Fruit fly (Drosophila melanogaster) whole organism, embryonic: ENCODE results near the gene Mybbp1A.

ENCODE experiments used
- CG10209 ChIP-seq: fragments of 200-800 bp; sonication (Bioruptor generic); optimal IDR thresholded peaks from 3 replicates; lab custom pipeline; 2017; ENCODE audit warnings: missing biosample characterization, mild to moderate bottlenecking, missing genetic modification characterization, missing genetic modification reagents
- CG10431 ChIP-seq: fragments of 200-800 bp; sonication (Bioruptor generic); optimal IDR thresholded peaks from 3 replicates; lab custom pipeline; 2018; ENCODE audit warnings: missing biosample characterization, mild to moderate bottlenecking, missing genetic modification characterization
- CG11085 ChIP-seq: fragments of 200-800 bp; sonication (Bioruptor generic); IDR thresholded peaks from 2 replicates; pipeline ENCODE4 v1.3.6; 2022; ENCODE audit warnings: missing biosample characterization, missing genetic modification characterization
- CG15011 ChIP-seq: fragments of 200-800 bp; sonication (Bioruptor generic); optimal IDR thresholded peaks from 3 replicates; lab custom pipeline; 2018; ENCODE audit warnings: missing biosample characterization, mild to moderate bottlenecking, missing genetic modification characterization
- CG15601 ChIP-seq: fragments of 200-800 bp; sonication (Bioruptor generic); optimal IDR thresholded peaks from 3 replicates; lab custom pipeline; 2019; ENCODE audit warnings: missing biosample characterization, mild to moderate bottlenecking, missing genetic modification characterization, moderate library complexity
- CG1603 ChIP-seq: fragments of 200-800 bp; sonication (Bioruptor generic); optimal IDR thresholded peaks from 2 replicates; lab custom pipeline; 2019; ENCODE audit warnings: missing biosample characterization, mild to moderate bottlenecking, missing genetic modification characterization, moderate library complexity
- CG2678 ChIP-seq: fragments of 200-800 bp; sonication (Bioruptor generic); optimal IDR thresholded peaks from 3 replicates; lab custom pipeline; 2019; ENCODE audit warnings: missing biosample characterization, mild to moderate bottlenecking, missing genetic modification characterization, moderate library complexity
- CG2712 ChIP-seq: fragments of 200-800 bp; optimal IDR thresholded peaks from 3 replicates; lab custom pipeline; 2019; ENCODE audit warnings: missing biosample characterization, mild to moderate bottlenecking, missing genetic modification characterization, moderate library complexity
- CG3726 ChIP-seq: fragments of 200-800 bp; sonication (Bioruptor generic); IDR thresholded peaks from 3 replicates; pipeline ENCODE4, ENCODE4 v1.3.6; 2022; ENCODE audit warnings: missing biosample characterization, missing genetic modification characterization
- CG4424 ChIP-seq: fragments of 200-800 bp; sonication (Bioruptor generic); optimal IDR thresholded peaks from 3 replicates; lab custom pipeline; 2016; ENCODE audit warnings: missing biosample characterization, missing genetic modification characterization
- CG4707 ChIP-seq: fragments of 200-800 bp; sonication (Bioruptor generic); optimal IDR thresholded peaks from 2 replicates; lab custom pipeline; 2018; ENCODE audit warnings: missing biosample characterization, mild to moderate bottlenecking, missing genetic modification characterization, moderate library complexity
- CG6683 ChIP-seq: fragments of 200-800 bp; sonication (Bioruptor generic); optimal IDR thresholded peaks from 2 replicates; lab custom pipeline; 2017; ENCODE audit warnings: missing biosample characterization, mild to moderate bottlenecking, missing genetic modification characterization, missing genetic modification reagents
- CG6689 ChIP-seq: fragments of 200-800 bp; sonication (Bioruptor generic); IDR thresholded peaks from 2 replicates; pipeline ENCODE4 v1.3.6; 2022; ENCODE audit warnings: missing biosample characterization, missing genetic modification characterization
- CG8281 ChIP-seq: fragments of 200-800 bp; sonication (Bioruptor generic); optimal IDR thresholded peaks from 2 replicates; lab custom pipeline; 2018; ENCODE audit warnings: missing biosample characterization, mild to moderate bottlenecking, missing genetic modification characterization, moderate library complexity
- CG8478 ChIP-seq: fragments of >200 bp; optimal IDR thresholded peaks from 2 replicates; lab custom pipeline; 2018
- CG9727 ChIP-seq: fragments of 200-800 bp; sonication (Bioruptor generic); optimal IDR thresholded peaks from 3 replicates; lab custom pipeline; 2017; ENCODE audit warnings: missing biosample characterization, mild to moderate bottlenecking, missing genetic modification characterization
- CrebB ChIP-seq: fragments of 200-800 bp; sonication (Bioruptor generic); optimal IDR thresholded peaks from 3 replicates; lab custom pipeline; 2018; ENCODE audit warnings: missing biosample characterization, mild to moderate bottlenecking, missing genetic modification characterization
- Drgx ChIP-seq: fragments of 200-800 bp; sonication (Bioruptor generic); IDR thresholded peaks from 2 replicates; pipeline ENCODE4 v1.3.6; 2022; ENCODE audit warnings: missing biosample characterization, missing genetic modification characterization
- E2f2 ChIP-seq: fragments of 200-800 bp; sonication (Bioruptor generic); IDR thresholded peaks from 2 replicates; pipeline ENCODE4 v1.3.6; 2022; ENCODE audit warnings: missing biosample characterization, missing genetic modification characterization
- H2.0 ChIP-seq: fragments of 200-800 bp; sonication (Bioruptor generic); IDR thresholded peaks from 2 replicates; pipeline ENCODE4 v1.3.6; 2022; ENCODE audit warnings: missing biosample characterization, missing genetic modification characterization
- HLHmδ ChIP-seq: fragments of 200-800 bp; sonication (Bioruptor generic); optimal IDR thresholded peaks from 2 replicates; lab custom pipeline; 2018; ENCODE audit warnings: missing biosample characterization, mild to moderate bottlenecking, missing genetic modification characterization, moderate library complexity
- Hmr ChIP-seq: fragments of 200-800 bp; sonication (Bioruptor generic); optimal IDR thresholded peaks from 3 replicates; lab custom pipeline; 2017; ENCODE audit warnings: mild to moderate bottlenecking, missing biosample characterization, missing genetic modification reagents, missing genetic modification characterization
- Hr39 ChIP-seq: fragments of >200 bp; optimal IDR thresholded peaks from 2 replicates; lab custom pipeline; 2017
- MESR4 ChIP-seq: fragments of 200-800 bp; sonication (Bioruptor generic); optimal IDR thresholded peaks from 2 replicates; lab custom pipeline; 2018; ENCODE audit warnings: missing biosample characterization, mild to moderate bottlenecking, missing genetic modification characterization, moderate library complexity
- Meics ChIP-seq: fragments of 200-800 bp; sonication (Bioruptor generic); optimal IDR thresholded peaks from 2 replicates; lab custom pipeline; 2017; ENCODE audit warnings: missing biosample characterization, mild to moderate bottlenecking, missing genetic modification characterization
- Nf-YB ChIP-seq: fragments of 200-800 bp; sonication (Bioruptor generic); optimal IDR thresholded peaks from 3 replicates; lab custom pipeline; 2019; ENCODE audit warnings: missing biosample characterization, mild to moderate bottlenecking, missing genetic modification characterization, moderate library complexity
- PHDP ChIP-seq: fragments of 200-800 bp; sonication (Bioruptor generic); optimal IDR thresholded peaks from 3 replicates; lab custom pipeline; 2018; ENCODE audit warnings: missing biosample characterization, mild to moderate bottlenecking, missing genetic modification characterization, moderate library complexity
- TFAM ChIP-seq: fragments of 200-800 bp; sonication (Bioruptor generic); optimal IDR thresholded peaks from 2 replicates; lab custom pipeline; 2017; ENCODE audit warnings: missing biosample characterization, missing genetic modification characterization, inconsistent platforms
- Tbp ChIP-seq: fragments of >200 bp; optimal IDR thresholded peaks from 2 replicates; lab custom pipeline; 2018; ENCODE audit warnings: missing biosample characterization, missing genetic modification characterization
- amos ChIP-seq: fragments of 200-800 bp; sonication (Bioruptor generic); IDR thresholded peaks from 2 replicates; pipeline ENCODE4 v1.3.6; 2022; ENCODE audit warnings: missing biosample characterization, missing genetic modification characterization; ENCODE audit not compliant: partially characterized antibody
- cato ChIP-seq: fragments of 200-800 bp; sonication (Bioruptor generic); optimal IDR thresholded peaks from 2 replicates; lab custom pipeline; 2016; ENCODE audit warnings: missing biosample characterization, missing genetic modification characterization, borderline replicate concordance
- chm ChIP-seq: fragments of 200-800 bp; sonication (Bioruptor generic); IDR thresholded peaks from 2 replicates; pipeline ENCODE4 v1.3.6; 2022; ENCODE audit warnings: missing biosample characterization, missing genetic modification characterization
- emc ChIP-seq: fragments of 200-800 bp; sonication (Bioruptor generic); optimal IDR thresholded peaks from 2 replicates; lab custom pipeline; 2016; ENCODE audit warnings: missing biosample characterization, missing genetic modification characterization
- fd102C ChIP-seq: fragments of 200-800 bp; sonication (Bioruptor generic); optimal IDR thresholded peaks from 2 replicates; lab custom pipeline; 2018; ENCODE audit warnings: missing biosample characterization, mild to moderate bottlenecking, missing genetic modification characterization, moderate library complexity
- fd96Cb ChIP-seq: fragments of 200-800 bp; sonication (Bioruptor generic); optimal IDR thresholded peaks from 2 replicates; lab custom pipeline; 2018; ENCODE audit warnings: missing biosample characterization, mild to moderate bottlenecking, missing genetic modification characterization, moderate library complexity
- grn ChIP-seq: fragments of 200-800 bp; sonication (Bioruptor generic); optimal IDR thresholded peaks from 3 replicates; lab custom pipeline; 2017; ENCODE audit warnings: missing biosample characterization, missing genetic modification characterization
- lilli ChIP-seq: fragments of 200-800 bp; sonication (Bioruptor generic); optimal IDR thresholded peaks from 3 replicates; lab custom pipeline; 2016; ENCODE audit warnings: missing biosample characterization, missing genetic modification characterization
- ranshi ChIP-seq: fragments of 200-800 bp; sonication (Bioruptor generic); IDR thresholded peaks from 2 replicates; pipeline ENCODE4 v1.3.6; 2022; ENCODE audit warnings: missing biosample characterization, missing genetic modification characterization
- sens ChIP-seq: fragments of 200-800 bp; sonication (Bioruptor generic); peaks from one replicate; lab custom pipeline; 2016; ENCODE audit warnings: missing biosample characterization, missing genetic modification characterization
- sima ChIP-seq: fragments of 200-800 bp; sonication (Bioruptor generic); optimal IDR thresholded peaks from 2 replicates; lab custom pipeline; 2016; ENCODE audit warnings: missing biosample characterization, missing genetic modification characterization
- slp2 ChIP-seq: fragments of 200-800 bp; sonication (Bioruptor generic); optimal IDR thresholded peaks from 2 replicates; lab custom pipeline; 2016; ENCODE audit warnings: missing biosample characterization, missing genetic modification characterization
- sr ChIP-seq: fragments of 200-800 bp; sonication (Bioruptor generic); IDR thresholded peaks from 3 replicates; pipeline ENCODE4 v1.3.6; 2022; ENCODE audit warnings: missing biosample characterization, missing genetic modification characterization
- stwl ChIP-seq: fragments of 200-800 bp; sonication (Bioruptor generic); optimal IDR thresholded peaks from 3 replicates; lab custom pipeline; 2018; ENCODE audit warnings: missing biosample characterization, mild to moderate bottlenecking, missing genetic modification characterization, moderate library complexity
- toy ChIP-seq: fragments of 200-800 bp; sonication (Bioruptor generic); IDR thresholded peaks from 2 replicates; pipeline ENCODE4 v1.3.6; 2022; ENCODE audit warnings: missing biosample characterization, missing genetic modification characterization
- twi ChIP-seq: fragments of 200-800 bp; optimal IDR thresholded peaks from 2 replicates; lab custom pipeline; 2019; ENCODE audit warnings: missing biosample characterization, mild to moderate bottlenecking, missing genetic modification characterization, moderate library complexity
- vnd ChIP-seq: fragments of 200-800 bp; sonication (Bioruptor generic); IDR thresholded peaks from 3 replicates; pipeline ENCODE4 v1.3.6; 2022; ENCODE audit warnings: missing biosample characterization, missing genetic modification characterization; ENCODE audit not compliant: partially characterized antibody
- zen ChIP-seq: fragments of 200-800 bp; sonication (Bioruptor generic); optimal IDR thresholded peaks from 3 replicates; lab custom pipeline; 2018; ENCODE audit warnings: missing biosample characterization, mild to moderate bottlenecking, missing genetic modification characterization, moderate library complexity

Mybbp1A gene

DNA sequence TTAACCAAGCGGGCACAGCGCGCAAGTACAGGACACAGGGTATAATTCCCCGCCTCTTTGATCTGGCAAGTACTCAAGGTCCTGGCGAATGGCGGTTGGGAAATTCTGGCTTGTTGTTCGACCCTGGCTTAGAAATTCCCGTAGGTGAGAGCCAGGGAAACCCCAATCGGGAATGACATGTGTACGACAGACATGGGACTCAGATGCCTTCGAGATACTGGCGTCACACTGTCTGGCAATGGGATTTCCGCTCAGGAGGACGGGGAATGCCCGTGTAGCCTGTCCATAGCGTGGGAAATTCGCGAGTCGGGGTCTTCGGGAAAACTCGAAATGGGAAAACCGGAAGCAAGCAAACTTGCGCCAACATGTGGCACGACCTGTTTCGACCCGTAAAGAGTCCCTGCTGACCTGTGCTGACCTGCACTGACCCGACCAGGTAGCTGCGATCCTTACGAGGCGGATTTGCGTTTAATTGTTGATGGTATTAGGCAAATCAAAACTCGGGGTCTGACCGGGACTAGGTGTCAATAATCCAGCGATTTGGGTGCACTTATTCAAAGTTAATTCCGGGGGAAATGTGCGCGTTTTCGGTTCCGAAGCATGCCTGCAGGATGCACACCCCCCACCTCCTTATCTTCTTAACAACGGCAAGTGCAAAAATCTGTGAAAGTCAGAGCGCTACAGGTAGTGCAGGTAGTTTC lies 36.8 kb upstream of the Mybbp1A start (continued):
- no peak for TF ChIP-seq cato
- no peak for TF ChIP-seq E2f2
- TF ChIP-seq CG6683 (GFP tag; lab: Kevin White, UChicago) = no peak
- TF ChIP-seq twi = peak; percentile 93
- no peak for TF ChIP-seq CG1603 (tag; lab: Kevin White, UChicago)
- TF ChIP-seq HLHmδ (GFP tag; lab: Kevin White, UChicago) = no peak

DNA sequence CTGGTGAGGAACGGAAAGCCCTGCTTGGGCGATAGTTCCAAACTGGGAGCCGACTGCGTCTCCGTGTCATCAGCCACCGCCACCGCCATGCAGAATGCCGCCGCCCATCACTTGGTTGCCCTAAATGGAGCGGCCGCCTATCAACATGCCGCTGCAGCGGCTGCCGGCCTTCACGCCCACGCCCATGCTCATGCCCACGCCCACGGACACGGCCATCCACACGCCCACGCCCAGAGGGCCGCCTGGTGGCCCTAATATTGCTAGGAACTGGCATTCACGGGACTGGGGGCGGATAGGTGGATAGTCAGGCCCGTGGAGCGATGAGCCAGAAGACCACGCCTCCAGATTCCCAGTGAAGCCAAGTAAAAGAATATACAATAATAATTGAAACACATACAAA lies 32.5 kb upstream of the Mybbp1A start:
- TF ChIP-seq Hr39 (lab: Kevin White, UChicago) (peak; percentile 97), CG15011 (no peak), CG15601 (no peak), sens (GFP tag; lab: Kevin White, UChicago) (peak; percentile 15), amos (GFP tag; lab: Robert Waterston, UW) (0 out of 2 replicates have a peak, but pooled peaks have one; percentile 18), sr (GFP tag; lab: Robert Waterston, UW) (peak; percentile 73)

DNA sequence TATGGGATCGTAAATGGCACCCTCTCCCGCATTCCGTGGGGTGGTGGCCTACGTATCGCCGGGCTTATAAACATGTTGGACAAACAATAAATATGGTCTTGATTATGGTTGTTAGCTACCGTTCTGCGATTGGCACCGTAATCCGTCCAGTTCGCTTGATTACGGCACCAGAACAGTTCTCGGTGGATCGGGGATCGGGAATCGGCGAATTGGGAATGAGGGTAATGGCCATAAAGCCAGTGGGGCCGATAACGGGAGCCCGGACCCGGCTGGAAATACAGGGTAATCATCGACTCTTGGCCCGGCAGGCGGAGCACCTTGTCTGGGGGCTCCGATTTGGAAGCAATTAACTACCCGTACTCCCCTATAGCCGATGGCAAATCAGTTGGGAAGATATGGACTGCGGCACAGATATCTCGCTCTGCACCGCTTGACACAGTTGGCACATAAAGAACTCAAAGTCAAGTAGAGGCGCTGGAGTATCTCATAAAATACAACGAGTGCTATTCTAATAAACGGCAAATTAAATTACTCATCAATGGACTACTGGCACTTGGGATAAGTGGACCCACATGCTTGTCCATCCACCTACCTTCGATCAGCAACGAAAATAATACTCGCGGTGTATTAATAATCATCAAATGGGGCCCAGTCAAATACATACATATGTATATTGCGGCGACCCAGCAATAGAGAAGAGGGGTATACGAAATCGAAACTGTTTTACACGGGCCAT lies 31.1 kb upstream of the Mybbp1A start:
- TF ChIP-seq CG8478 (no peak), Nf-YB (GFP tag; lab: Kevin White, UChicago) (no peak), vnd (GFP tag; lab: Robert Waterston, UW) (peak; percentile 7; the same call in 1 of the 3 replicates), Meics (GFP tag; lab: Kevin White, UChicago) (no peak), slp2 (GFP tag; lab: Kevin White, UChicago) (no peak), PHDP (tag; lab: Kevin White, UChicago) (no peak), CG6689 (GFP tag; lab: Robert Waterston, UW) (no peak), CG8281 (tag; lab: Kevin White, UChicago) (no peak), lilli (GFP tag; lab: Kevin White, UChicago) (no peak), Hmr (no peak), CG2678 (tag; lab: Kevin White, UChicago) (peak; percentile 16), grn (GFP tag; lab: Kevin White, UChicago) (peak; percentile 32), CG9727 (GFP tag; lab: Kevin White, UChicago) (no peak), sima (GFP tag; lab: Kevin White, UChicago) (no peak), CG2712 (no peak), CG10209 (no peak), zen (no peak), TFAM (GFP tag; lab: Kevin White, UChicago) (no peak), ranshi (GFP tag; lab: Robert Waterston, UW) (no peak), sr (GFP tag; lab: Robert Waterston, UW) (no peak), emc (GFP tag; lab: Kevin White, UChicago) (no peak), stwl (no peak), CG11085 (GFP tag; lab: Robert Waterston, UW) (no peak), Tbp (GFP tag; lab: Kevin White, UChicago) (no peak), toy (GFP tag; lab: Robert Waterston, UW) (no peak), CG4707 (GFP tag; lab: Kevin White, UChicago) (no peak), CG4424 (no peak), CG10431 (GFP tag; lab: Kevin White, UChicago) (no peak), fd96Cb (tag; lab: Kevin White, UChicago) (no peak), chm (GFP tag; lab: Robert Waterston, UW) (no peak), CG3726 (no peak), fd102C (GFP tag; lab: Kevin White, UChicago) (no peak), MESR4 (GFP tag; lab: Kevin White, UChicago) (no peak), CrebB (tag; lab: Kevin White, UChicago) (no peak), H2.0 (GFP tag; lab: Robert Waterston, UW) (no peak), Drgx (GFP tag; lab: Robert Waterston, UW) (no peak)
